Fruit fly (Drosophila melanogaster) whole organism, embryonic: ENCODE measurements around the gene CG10513.

Experiments
- Abd-B ChIP-seq: fragments of 200-800 bp; sonication (Bioruptor generic); optimal IDR thresholded peaks from 2 replicates; lab custom pipeline; 2018; ENCODE audit warnings: missing biosample characterization, mild to moderate bottlenecking, missing genetic modification characterization, moderate library complexity
- Asciz ChIP-seq: fragments of 200-800 bp; sonication (Bioruptor generic); optimal IDR thresholded peaks from 2 replicates; lab custom pipeline; 2017; ENCODE audit warnings: missing biosample characterization, mild to moderate bottlenecking, missing genetic modification characterization, missing genetic modification reagents
- B-H1 ChIP-seq: fragments of 200-800 bp; sonication (Bioruptor generic); IDR thresholded peaks from 3 replicates; pipeline ENCODE4 v1.3.6; 2022; ENCODE audit warnings: missing biosample characterization, missing genetic modification characterization
- C15 ChIP-seq: fragments of 200-800 bp; sonication (Bioruptor generic); IDR thresholded peaks from 3 replicates; pipeline ENCODE4 v1.3.6; 2022; ENCODE audit warnings: missing biosample characterization, missing genetic modification characterization
- CG10209 ChIP-seq: fragments of 200-800 bp; sonication (Bioruptor generic); optimal IDR thresholded peaks from 3 replicates; lab custom pipeline; 2017; ENCODE audit warnings: missing biosample characterization, mild to moderate bottlenecking, missing genetic modification characterization, missing genetic modification reagents
- CG11085 ChIP-seq: fragments of 200-800 bp; sonication (Bioruptor generic); IDR thresholded peaks from 2 replicates; pipeline ENCODE4 v1.3.6; 2022; ENCODE audit warnings: missing biosample characterization, missing genetic modification characterization
- CG12071 ChIP-seq: fragments of 200-800 bp; sonication (Bioruptor generic); optimal IDR thresholded peaks from 3 replicates; lab custom pipeline; 2018; ENCODE audit warnings: missing biosample characterization, mild to moderate bottlenecking, missing genetic modification characterization
- CG12219 ChIP-seq: fragments of 200-800 bp; sonication (Bioruptor generic); optimal IDR thresholded peaks from 3 replicates; lab custom pipeline; 2018; ENCODE audit warnings: missing biosample characterization, mild to moderate bottlenecking, missing genetic modification characterization
- CG12744 ChIP-seq: fragments of 200-800 bp; sonication (Bioruptor generic); optimal IDR thresholded peaks from 2 replicates; lab custom pipeline; 2016; ENCODE audit warnings: missing biosample characterization, missing genetic modification characterization
- CG12769 ChIP-seq: fragments of 200-800 bp; sonication (Bioruptor generic); optimal IDR thresholded peaks from 2 replicates; lab custom pipeline; 2019; ENCODE audit warnings: missing biosample characterization, mild to moderate bottlenecking, missing genetic modification characterization, moderate library complexity
- CG13296 ChIP-seq: fragments of 200-800 bp; sonication (Bioruptor generic); optimal IDR thresholded peaks from 3 replicates; lab custom pipeline; 2018; ENCODE audit warnings: missing biosample characterization, mild to moderate bottlenecking, missing genetic modification characterization
- CG14014 ChIP-seq: fragments of 200-800 bp; sonication (Bioruptor generic); IDR thresholded peaks from 2 replicates; pipeline ENCODE4 v1.3.6; 2022; ENCODE audit warnings: missing biosample characterization, missing genetic modification characterization
- CG14965 ChIP-seq: fragments of 200-800 bp; sonication (Bioruptor generic); optimal IDR thresholded peaks from 2 replicates; lab custom pipeline; 2016; ENCODE audit warnings: missing biosample characterization, missing genetic modification characterization, borderline replicate concordance
- CG15514 ChIP-seq: fragments of 200-800 bp; sonication (Bioruptor generic); optimal IDR thresholded peaks from 3 replicates; lab custom pipeline; 2017; ENCODE audit warnings: missing biosample characterization, missing genetic modification characterization, mild to moderate bottlenecking, moderate library complexity, missing genetic modification reagents
- CG1647 ChIP-seq: fragments of 200-800 bp; sonication (Bioruptor generic); optimal IDR thresholded peaks from 3 replicates; lab custom pipeline; 2016; ENCODE audit warnings: missing biosample characterization, missing genetic modification characterization
- CG16815 ChIP-seq: fragments of 200-800 bp; sonication (Bioruptor generic); optimal IDR thresholded peaks from 3 replicates; lab custom pipeline; 2017; ENCODE audit warnings: missing biosample characterization, mild to moderate bottlenecking, missing genetic modification characterization
- CG17359 ChIP-seq: fragments of 200-800 bp; sonication (Bioruptor generic); optimal IDR thresholded peaks from 3 replicates; lab custom pipeline; 2018; ENCODE audit warnings: missing biosample characterization, mild to moderate bottlenecking, missing genetic modification characterization, moderate library complexity
- CG17385 ChIP-seq: fragments of 200-800 bp; sonication (Bioruptor generic); optimal IDR thresholded peaks from 3 replicates; lab custom pipeline; 2018; ENCODE audit warnings: missing biosample characterization, mild to moderate bottlenecking, missing genetic modification characterization
- CG1792 ChIP-seq: fragments of 200-800 bp; sonication (Bioruptor generic); optimal IDR thresholded peaks from 2 replicates; lab custom pipeline; 2016; ENCODE audit warnings: missing biosample characterization, missing genetic modification characterization
- CG30431 ChIP-seq: fragments of 200-800 bp; sonication (Bioruptor generic); optimal IDR thresholded peaks from 2 replicates; lab custom pipeline; 2017; ENCODE audit warnings: missing biosample characterization, missing genetic modification characterization
- CG33557 ChIP-seq: fragments of 200-800 bp; sonication (Bioruptor generic); optimal IDR thresholded peaks from 2 replicates; lab custom pipeline; 2019; ENCODE audit warnings: missing biosample characterization, mild to moderate bottlenecking, missing genetic modification characterization, moderate library complexity
- CG4404 ChIP-seq: fragments of 200-800 bp; sonication (Bioruptor generic); IDR thresholded peaks from 2 replicates; pipeline ENCODE4 v1.3.6; 2022; ENCODE audit warnings: missing biosample characterization, missing genetic modification characterization
- CG4707 ChIP-seq: fragments of 200-800 bp; sonication (Bioruptor generic); optimal IDR thresholded peaks from 2 replicates; lab custom pipeline; 2018; ENCODE audit warnings: missing biosample characterization, mild to moderate bottlenecking, missing genetic modification characterization, moderate library complexity
- CG6765 ChIP-seq: fragments of 200-800 bp; sonication (Bioruptor generic); optimal IDR thresholded peaks from 3 replicates; lab custom pipeline; 2017; ENCODE audit warnings: missing biosample characterization, mild to moderate bottlenecking, missing genetic modification characterization
- Doc2 ChIP-seq: fragments of 200-800 bp; sonication (Bioruptor generic); IDR thresholded peaks from 2 replicates; pipeline ENCODE4 v1.3.6; 2022; ENCODE audit warnings: missing biosample characterization, missing genetic modification characterization
- E2f2 ChIP-seq: fragments of 200-800 bp; sonication (Bioruptor generic); IDR thresholded peaks from 2 replicates; pipeline ENCODE4 v1.3.6; 2022; ENCODE audit warnings: missing biosample characterization, missing genetic modification characterization
- GATAe ChIP-seq: fragments of 200-800 bp; sonication (Bioruptor generic); conservative IDR thresholded peaks from 2 replicates; pipeline ENCODE4 v1.3.6; 2022; ENCODE audit warnings: missing biosample characterization, missing genetic modification characterization
- H2.0 ChIP-seq: fragments of 200-800 bp; sonication (Bioruptor generic); IDR thresholded peaks from 2 replicates; pipeline ENCODE4 v1.3.6; 2022; ENCODE audit warnings: missing biosample characterization, missing genetic modification characterization
- HmgD ChIP-seq: fragments of 200-800 bp; sonication (Bioruptor generic); optimal IDR thresholded peaks from 3 replicates; lab custom pipeline; 2016; ENCODE audit warnings: missing biosample characterization, missing genetic modification characterization
- Lim3 ChIP-seq: fragments of 200-800 bp; sonication (Bioruptor generic); IDR thresholded peaks from 2 replicates; pipeline ENCODE4 v1.3.6; 2022; ENCODE audit warnings: missing biosample characterization, missing genetic modification characterization
- Med ChIP-seq: fragments of 200-800 bp; sonication (Bioruptor generic); peaks from one replicate; lab custom pipeline; 2016; ENCODE audit warnings: missing biosample characterization, missing genetic modification characterization, mild to moderate bottlenecking, inconsistent platforms, moderate library complexity
- Meics ChIP-seq: fragments of 200-800 bp; sonication (Bioruptor generic); optimal IDR thresholded peaks from 2 replicates; lab custom pipeline; 2017; ENCODE audit warnings: missing biosample characterization, mild to moderate bottlenecking, missing genetic modification characterization
- Mrtf ChIP-seq: fragments of 200-800 bp; sonication (Bioruptor generic); IDR thresholded peaks from 3 replicates; pipeline ENCODE4 v1.3.6; 2022; ENCODE audit warnings: missing biosample characterization, missing genetic modification characterization
- YL-1 ChIP-seq: fragments of 200-800 bp; sonication (Bioruptor generic); optimal IDR thresholded peaks from 3 replicates; lab custom pipeline; 2017; ENCODE audit warnings: missing biosample characterization, mild to moderate bottlenecking, missing genetic modification characterization
- ab ChIP-seq: fragments of 200-800 bp; sonication (Bioruptor generic); optimal IDR thresholded peaks from 2 replicates; lab custom pipeline; 2016; ENCODE audit warnings: missing biosample characterization, missing genetic modification characterization
- ara ChIP-seq: fragments of 200-800 bp; sonication (Bioruptor generic); IDR thresholded peaks from 2 replicates; pipeline ENCODE4 v1.3.6; 2022; ENCODE audit warnings: missing biosample characterization, missing genetic modification characterization
- ash1 ChIP-seq: fragments of 200-800 bp; sonication (Bioruptor generic); optimal IDR thresholded peaks from 2 replicates; lab custom pipeline; 2018; ENCODE audit warnings: missing biosample characterization, mild to moderate bottlenecking, missing genetic modification characterization
- cas ChIP-seq: fragments of 200-800 bp; sonication (Bioruptor generic); IDR thresholded peaks from 2 replicates; pipeline ENCODE4 v1.3.6; 2022; ENCODE audit warnings: missing biosample characterization, missing genetic modification characterization
- caup ChIP-seq: fragments of 200-800 bp; sonication (Bioruptor generic); optimal IDR thresholded peaks from 3 replicates; lab custom pipeline; 2017; ENCODE audit warnings: missing biosample characterization, mild to moderate bottlenecking, missing genetic modification characterization, moderate library complexity; ENCODE audit not compliant: severe bottlenecking
- dati ChIP-seq: fragments of 200-800 bp; sonication (Bioruptor generic); IDR thresholded peaks from 2 replicates; pipeline ENCODE4 v1.3.6; 2022; ENCODE audit warnings: missing biosample characterization, missing genetic modification characterization
- dimm ChIP-seq: fragments of 200-800 bp; sonication (Bioruptor generic); IDR thresholded peaks from 2 replicates; pipeline ENCODE4 v1.3.6; 2022; ENCODE audit warnings: missing biosample characterization, missing genetic modification characterization
- eve ChIP-seq, 2 experiments: fragments of >200 bp; optimal IDR thresholded peaks; 2 replicates each; lab custom pipeline; 2017; ENCODE audit warnings: missing biosample characterization in 2 of 2, missing genetic modification characterization in 2 of 2
- exex ChIP-seq: fragments of 200-800 bp; sonication (Bioruptor generic); optimal IDR thresholded peaks from 4 replicates; lab custom pipeline; 2018; ENCODE audit warnings: missing biosample characterization, mild to moderate bottlenecking, missing genetic modification characterization, moderate library complexity
- gt ChIP-seq: fragments of 200-800 bp; sonication (Bioruptor generic); IDR thresholded peaks from 2 replicates; pipeline ENCODE4 v1.3.6; 2022; ENCODE audit warnings: missing biosample characterization, missing genetic modification characterization
- lab ChIP-seq: fragments of 200-800 bp; sonication (Bioruptor generic); optimal IDR thresholded peaks from 3 replicates; lab custom pipeline; 2017; ENCODE audit warnings: missing biosample characterization, missing genetic modification characterization, mild to moderate bottlenecking, moderate library complexity, missing genetic modification reagents
- lilli ChIP-seq: fragments of 200-800 bp; sonication (Bioruptor generic); optimal IDR thresholded peaks from 3 replicates; lab custom pipeline; 2016; ENCODE audit warnings: missing biosample characterization, missing genetic modification characterization
- scrt ChIP-seq: fragments of 200-800 bp; sonication (Bioruptor generic); optimal IDR thresholded peaks from 2 replicates; lab custom pipeline; 2018; ENCODE audit warnings: missing biosample characterization, mild to moderate bottlenecking, missing genetic modification characterization, moderate library complexity
- sob ChIP-seq: fragments of 200-800 bp; sonication (Bioruptor generic); IDR thresholded peaks from 2 replicates; pipeline ENCODE4 v1.3.6; 2022; ENCODE audit warnings: missing biosample characterization, missing genetic modification characterization
- tgo ChIP-seq: fragments of 200-800 bp; sonication (Bioruptor generic); IDR thresholded peaks from 3 replicates; pipeline ENCODE4 v1.3.6; 2022; ENCODE audit warnings: missing biosample characterization, missing genetic modification characterization
- ttk ChIP-seq: fragments of 200-800 bp; sonication (Bioruptor generic); IDR thresholded peaks from 2 replicates; pipeline ENCODE4 v2.1.2; 2022; ENCODE audit warnings: missing biosample characterization, missing genetic modification characterization
- vfl ChIP-seq: fragments of 200-800 bp; sonication (Bioruptor generic); optimal IDR thresholded peaks from 2 replicates; lab custom pipeline; 2016; ENCODE audit warnings: missing biosample characterization, missing genetic modification characterization
- vvl ChIP-seq: fragments of 200-800 bp; sonication (Bioruptor generic); IDR thresholded peaks from 2 replicates; pipeline ENCODE4 v1.3.6; 2022; ENCODE audit warnings: missing biosample characterization, missing genetic modification characterization

Gene CG10513

DNA sequence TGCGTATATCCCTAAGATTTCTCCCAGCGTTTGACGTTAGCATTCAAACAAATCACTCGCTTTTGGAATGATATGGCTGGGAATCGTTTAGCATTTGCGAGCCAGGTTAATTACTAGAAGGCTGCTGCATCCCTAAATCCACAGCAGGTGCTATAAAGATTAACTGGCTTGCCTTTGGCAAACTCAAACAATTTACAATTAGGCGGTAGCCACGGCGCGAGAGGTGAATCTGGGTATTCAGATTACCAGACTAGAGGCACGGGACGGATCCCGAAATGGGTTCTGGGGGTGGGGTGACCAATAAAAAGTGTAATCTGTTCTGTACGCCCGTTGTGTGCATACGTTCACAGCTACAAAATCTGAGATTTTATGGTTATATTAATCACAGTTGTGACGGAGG, 4.2 kb upstream of the CG10513 start, which contains the start of gene CG11892 (continued):
- TF ChIP-seq CG11085 (GFP tag; lab: Robert Waterston, UW): no peak
- no peak for TF ChIP-seq CG14965 (GFP tag; lab: Kevin White, UChicago)
- TF ChIP-seq YL-1 (GFP tag; lab: Kevin White, UChicago): peak; percentile 6
- peak; percentile 87 for TF ChIP-seq CG12769 (tag; lab: Kevin White, UChicago)
- no peak for TF ChIP-seq gt (GFP tag; lab: Robert Waterston, UW)
- no peak for TF ChIP-seq HmgD (GFP tag; lab: Kevin White, UChicago)
- no peak for TF ChIP-seq CG30431 (GFP tag; lab: Kevin White, UChicago)
- TF ChIP-seq CG1647 (GFP tag; lab: Kevin White, UChicago): no peak
- TF ChIP-seq CG16815 (GFP tag; lab: Kevin White, UChicago): no peak
- TF ChIP-seq Abd-B: no peak
- no peak for TF ChIP-seq dati
- TF ChIP-seq ttk: no peak
- TF ChIP-seq ab: no peak
- no peak; the same call in 1 of the 2 replicates for TF ChIP-seq sob (GFP tag; lab: Robert Waterston, UW)
- TF ChIP-seq vfl (GFP tag; lab: Kevin White, UChicago): no peak
- 0 out of 3 replicates have a peak, but pooled peaks have one; percentile 32 for TF ChIP-seq C15
- no peak for TF ChIP-seq eve (GFP tag; optimal IDR thresholded peaks at IDR 0.05; lab: Kevin White, UChicago)
- peak; percentile 53 for TF ChIP-seq CG15514 (GFP tag; lab: Kevin White, UChicago)
- TF ChIP-seq tgo (GFP tag; lab: Robert Waterston, UW): no peak
- TF ChIP-seq H2.0: no peak
- TF ChIP-seq Meics (GFP tag; lab: Kevin White, UChicago): peak; percentile 55
- TF ChIP-seq CG33557 (GFP tag; lab: Kevin White, UChicago): no peak
- no peak for TF ChIP-seq Doc2 (GFP tag; lab: Robert Waterston, UW)
- no peak for TF ChIP-seq vvl
- peak; percentile 76 for TF ChIP-seq CG13296
- no peak for TF ChIP-seq B-H1 (GFP tag; lab: Robert Waterston, UW)
- TF ChIP-seq GATAe: no peak
- peak; percentile 45 for TF ChIP-seq ash1 (GFP tag; lab: Kevin White, UChicago)
- TF ChIP-seq CG6765 (GFP tag; lab: Kevin White, UChicago): peak; percentile 30
- TF ChIP-seq lab (GFP tag; lab: Kevin White, UChicago): peak; percentile 83
- no peak for TF ChIP-seq CG12744
- peak; percentile 39 for TF ChIP-seq CG4707 (GFP tag; lab: Kevin White, UChicago)
- TF ChIP-seq lilli (GFP tag; lab: Kevin White, UChicago): peak; percentile 15
- peak; percentile 60 for TF ChIP-seq CG17359 (tag; lab: Kevin White, UChicago)
- TF ChIP-seq CG12071: peak; percentile 81
- TF ChIP-seq cas (GFP tag; lab: Robert Waterston, UW): no peak
- peak; percentile 58 for TF ChIP-seq caup (GFP tag; lab: Kevin White, UChicago)
- 0 out of 2 replicates have a peak, but pooled peaks have one; percentile 43 for TF ChIP-seq ara
- peak; percentile 15 for TF ChIP-seq exex (tag; lab: Kevin White, UChicago)
- TF ChIP-seq Mrtf (GFP tag; lab: Robert Waterston, UW): no peak
- TF ChIP-seq CG14014 (GFP tag; lab: Robert Waterston, UW): peak; percentile 27; the same call in 1 of the 2 replicates
- TF ChIP-seq CG4404 (GFP tag; lab: Robert Waterston, UW): no peak
- no peak for TF ChIP-seq Med (GFP tag; lab: Kevin White, UChicago)
- peak; percentile 68 for TF ChIP-seq scrt
- no peak for TF ChIP-seq CG12219 (GFP tag; lab: Kevin White, UChicago)
- peak; percentile 44 for TF ChIP-seq CG17385 (GFP tag; lab: Kevin White, UChicago)
- no peak for TF ChIP-seq CG1792 (GFP tag; lab: Kevin White, UChicago)
- TF ChIP-seq Lim3 (GFP tag; lab: Robert Waterston, UW): no peak
- peak; percentile 26 for TF ChIP-seq CG10209 (GFP tag; lab: Kevin White, UChicago)
- no peak for TF ChIP-seq dimm
- peak; percentile 42 for TF ChIP-seq Asciz (GFP tag; lab: Kevin White, UChicago)
- TF ChIP-seq E2f2: no peak
